Fruit fly (Drosophila melanogaster) S2 (cell line): Measurements from ENCODE around the gene beta'COP.

ENCODE experiments used
- CG8478 ChIP-seq: fragments of >200 bp; optimal IDR thresholded peaks from 2 replicates; lab custom pipeline; 2018
- CTCF ChIP-seq, 2 experiments: fragments of >200 bp; optimal IDR thresholded peaks; 2 replicates each; lab custom pipeline; 2018

DNA sequence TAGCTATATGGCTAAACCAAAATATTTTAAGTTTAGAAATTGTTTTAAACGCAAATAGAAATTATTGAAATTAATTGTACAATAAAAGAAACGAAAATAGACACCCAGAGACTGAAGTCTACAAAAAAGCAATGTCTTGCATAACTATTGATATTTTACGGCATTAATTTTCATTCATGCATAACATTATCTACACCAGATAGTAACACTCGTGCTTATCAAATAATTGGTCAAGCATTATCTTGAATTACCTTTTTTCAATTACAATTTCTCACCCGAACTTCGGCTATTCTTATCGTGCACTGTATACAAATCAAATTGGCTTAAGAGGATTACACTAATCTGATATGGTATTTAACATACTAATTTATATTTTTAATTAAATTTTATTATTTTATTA lies 2.6 kb upstream of the beta'COP start:
- TF ChIP-seq CTCF (optimal IDR thresholded peaks at IDR 0.05; lab: Kevin White, UChicago): no peak
- no peak for TF ChIP-seq CG8478 (lab: Kevin White, UChicago)
